Worm (Caenorhabditis elegans): ENCODE results near the gene W10C4.1.

Gene W10C4.1

ce11 chrIII:171617-172016, 35.3 kb downstream of the W10C4.1 start, which contains the start of the genes F40G9.9 and F40G9.12:
Gene F40G9.9, minus strand, starts transcription at chrIII:171717.
Gene F40G9.12, plus strand, starts transcription at chrIII:171847.
- no peak for TF ChIP-seq hlh-13 (GFP tag; optimal IDR thresholded peaks at IDR 0.05)
- TF ChIP-seq ttx-3 (tag; optimal IDR thresholded peaks at IDR 0.05) = no peak
- no peak for TF ChIP-seq ceh-34 (tag; optimal IDR thresholded peaks at IDR 0.05)
- no peak for TF ChIP-seq nhr-232 (tag; optimal IDR thresholded peaks at IDR 0.05)
- no peak for TF ChIP-seq hlh-6 (tag; optimal IDR thresholded peaks at IDR 0.05)
- no peak for TF ChIP-seq pax-1 (tag; optimal IDR thresholded peaks at IDR 0.05)
- no peak for TF ChIP-seq odd-2 (tag; optimal IDR thresholded peaks at IDR 0.05)
- no peak for TF ChIP-seq C08G9.2 (tag; optimal IDR thresholded peaks at IDR 0.05)
- no peak for TF ChIP-seq pha-4 (tag; optimal IDR thresholded peaks at IDR 0.05)
- no peak for TF ChIP-seq ama-1 (optimal IDR thresholded peaks at IDR 0.05)

ce11 chrIII:169478-169877, 37.4 kb downstream of the W10C4.1 start, which contains the start of gene F40G9.18:
Gene F40G9.18, minus strand, starts transcription at chrIII:169578.
- TF ChIP-seq ceh-2 (tag; optimal IDR thresholded peaks at IDR 0.05) = no peak
- TF ChIP-seq gmeb-2 (tag; optimal IDR thresholded peaks at IDR 0.05) = no peak
- no peak for TF ChIP-seq hlh-8 (tag; optimal IDR thresholded peaks at IDR 0.05)
- no peak for TF ChIP-seq nhr-11 (tag; optimal IDR thresholded peaks at IDR 0.05)
- no peak for TF ChIP-seq ceh-34 (tag; optimal IDR thresholded peaks at IDR 0.05)
- no peak for TF ChIP-seq mec-3 (tag; optimal IDR thresholded peaks at IDR 0.05; ENCODE audit: borderline replicate concordance)
- TF ChIP-seq K09A11.1 (tag; optimal IDR thresholded peaks at IDR 0.05; ENCODE audit: insufficient read depth) = no peak
- TF ChIP-seq ceh-31 (tag; optimal IDR thresholded peaks at IDR 0.05) = no peak
- no peak for TF ChIP-seq elt-2 (tag; optimal IDR thresholded peaks at IDR 0.05)
- no peak for TF ChIP-seq elt-4 (tag; optimal IDR thresholded peaks at IDR 0.05)
- no peak for TF ChIP-seq F13H6.1 (tag; optimal IDR thresholded peaks at IDR 0.05)

ce11 chrIII:168376-168775, 38.5 kb downstream of the W10C4.1 start:
- peak; percentile 35 for TF ChIP-seq elt-4 (tag; optimal IDR thresholded peaks at IDR 0.05)

ce11 chrIII:165390-165789, 41.5 kb downstream of the W10C4.1 start, which contains the start of gene F40G9.7:
Gene F40G9.7, plus strand, starts transcription at chrIII:165690.
- TF ChIP-seq hlh-6 (tag; optimal IDR thresholded peaks at IDR 0.05) (no peak), npax-4 (tag; optimal IDR thresholded peaks at IDR 0.05) (no peak), dmd-4 (tag; optimal IDR thresholded peaks at IDR 0.05; ENCODE audit: borderline replicate concordance) (no peak), K09A11.1 (tag; optimal IDR thresholded peaks at IDR 0.05; ENCODE audit: insufficient read depth) (no peak)

- no peak for TF ChIP-seq nhr-232 (tag; optimal IDR thresholded peaks at IDR 0.05)
- TF ChIP-seq lin-11 (tag; optimal IDR thresholded peaks at IDR 0.05) = no peak
- no peak for TF ChIP-seq che-1 (tag; optimal IDR thresholded peaks at IDR 0.05)
- no peak for TF ChIP-seq nhr-11 (tag; optimal IDR thresholded peaks at IDR 0.05)
- TF ChIP-seq fkh-6 (tag; optimal IDR thresholded peaks at IDR 0.05) = no peak
- no peak for TF ChIP-seq ets-4 (tag; optimal IDR thresholded peaks at IDR 0.05)
- TF ChIP-seq odd-2 (tag; optimal IDR thresholded peaks at IDR 0.05) = no peak
- TF ChIP-seq ahr-1 (tag; optimal IDR thresholded peaks at IDR 0.05) = no peak
- TF ChIP-seq ceh-31 (tag; optimal IDR thresholded peaks at IDR 0.05) = no peak
- TF ChIP-seq syd-9 (tag; optimal IDR thresholded peaks at IDR 0.05) = no peak
- TF ChIP-seq mec-3 (tag; optimal IDR thresholded peaks at IDR 0.05; ENCODE audit: borderline replicate concordance) = no peak
- TF ChIP-seq sdc-2 (tag; optimal IDR thresholded peaks at IDR 0.05) = no peak
- no peak for TF ChIP-seq ztf-16 (tag; optimal IDR thresholded peaks at IDR 0.05)
- no peak for TF ChIP-seq sox-2 (GFP tag; IDR thresholded peaks at IDR 0.05)
- no peak for TF ChIP-seq ceh-2 (tag; optimal IDR thresholded peaks at IDR 0.05)
These were observed 42.1 kb downstream of the W10C4.1 start, which contains the start of gene F40G9.8 for ce11 chrIII:164775-165174. Gene F40G9.8, minus strand, starts transcription at chrIII:164875.

ce11 chrIII:159665-160064, 47.3 kb downstream of the W10C4.1 start:
- TF ChIP-seq ceh-18 (tag; optimal IDR thresholded peaks at IDR 0.05) (no peak), ceh-6 (GFP tag; optimal IDR thresholded peaks at IDR 0.05) (no peak), ceh-2 (tag; optimal IDR thresholded peaks at IDR 0.05) (no peak), lim-6 (tag; optimal IDR thresholded peaks at IDR 0.05) (peak; percentile 3), ceh-48 (tag; optimal IDR thresholded peaks at IDR 0.05) (no peak)
